Worm (Caenorhabditis elegans) whole organism, L3 larva: ENCODE results near the gene srj-40.

ENCODE experiments used
- R02D3.7 ChIP-seq: fragments of 150-350 bp; optimal IDR thresholded peaks from 2 replicates; lab custom pipeline; 2014; ENCODE audit warnings: missing biosample characterization, missing genetic modification characterization
- nhr-12 ChIP-seq: fragments of 150-350 bp; optimal IDR thresholded peaks from 2 replicates; lab custom pipeline; 2014; ENCODE audit warnings: missing biosample characterization, missing genetic modification characterization
- nhr-77 ChIP-seq: fragments of 150-350 bp; optimal IDR thresholded peaks from 2 replicates; lab custom pipeline; 2014; ENCODE audit warnings: missing biosample characterization, missing genetic modification characterization

- TF ChIP-seq nhr-77 (tag; lab: Kevin White, UChicago) = no peak
- no peak for TF ChIP-seq R02D3.7
- no peak for TF ChIP-seq nhr-12 (tag; lab: Kevin White, UChicago)
Measured at ce11 chrV:4144205-4144604, 42.5 kb downstream of the srj-40 start, which contains the start of gene Y45G5AL.1.
